Worm (Caenorhabditis elegans) whole organism, mixed stage, embryonic: ENCODE results near the gene glrx-21.

Source experiments
- hlh-1 ChIP-seq: fragments of 150-350 bp; optimal IDR thresholded peaks from 2 replicates; lab custom pipeline; 2014; ENCODE audit warnings: missing biosample characterization, missing genetic modification reagents, missing genetic modification characterization
- nhr-28 ChIP-seq: fragments of 150-350 bp; optimal IDR thresholded peaks from 2 replicates; lab custom pipeline; 2014; ENCODE audit warnings: missing biosample characterization, missing genetic modification characterization
- nhr-76 ChIP-seq: sonication (generic microtip); optimal IDR thresholded peaks from 2 replicates; lab custom pipeline; 2017; ENCODE audit warnings: missing biosample characterization, missing genetic modification characterization
- unc-39 ChIP-seq: fragments of 150-350 bp; optimal IDR thresholded peaks from 2 replicates; lab custom pipeline; 2014; ENCODE audit warnings: missing biosample characterization, missing genetic modification characterization

DNA sequence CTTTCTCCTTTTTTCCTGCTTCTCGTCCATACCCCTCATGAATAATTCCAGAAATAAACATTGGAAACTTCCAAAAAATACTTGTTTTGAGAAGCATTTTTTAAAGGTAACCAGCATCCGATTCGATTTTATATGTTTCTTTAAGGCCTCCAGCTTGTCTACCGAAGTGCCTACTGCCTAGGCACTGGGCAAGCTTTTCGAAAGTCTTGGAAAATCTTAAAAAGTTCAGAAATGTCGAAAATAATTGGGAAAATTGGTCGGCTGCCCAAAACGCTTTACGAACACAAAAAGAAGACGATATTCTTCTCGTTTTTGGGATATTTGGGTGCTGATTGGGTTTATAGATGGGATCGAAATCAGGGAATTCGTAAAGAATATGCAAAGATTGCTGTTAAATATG, 24.3 kb downstream of the glrx-21 start, which contains the start of gene F52C9.3:
- TF ChIP-seq nhr-76 (tag; lab: Kevin White, UChicago) = no peak
- no peak for TF ChIP-seq unc-39 (tag; lab: Kevin White, UChicago)
- no peak for TF ChIP-seq nhr-28 (tag; lab: Kevin White, UChicago)
- no peak for TF ChIP-seq hlh-1 (tag; lab: Kevin White, UChicago)
